Fruit fly (Drosophila melanogaster): ENCODE data around the gene Mcm2.
A peak's percentile ranks its signal among the peaks of the same experiment; 100 is the strongest.

- peak; percentile 87 for TF ChIP-seq Dek (tag; optimal IDR thresholded peaks at IDR 0.05)
- TF ChIP-seq CG13424 (tag; optimal IDR thresholded peaks at IDR 0.05), result peak; percentile 94
- TF ChIP-seq Hr39 (optimal IDR thresholded peaks at IDR 0.05), result no peak
- no peak for TF ChIP-seq ham (GFP tag; IDR thresholded peaks at IDR 0.05)
- no peak for TF ChIP-seq C15 (GFP tag; IDR thresholded peaks at IDR 0.05)
- TF ChIP-seq CG30020 (tag; optimal IDR thresholded peaks at IDR 0.05), result peak; percentile 76
- TF ChIP-seq CG33213 (GFP tag; optimal IDR thresholded peaks at IDR 0.05), result no peak
- TF ChIP-seq CHES-1-like (GFP tag; optimal IDR thresholded peaks at IDR 0.05), result peak; percentile 34
- no peak; the same call in 1 of the 3 replicates for TF ChIP-seq CG2889 (GFP tag; IDR thresholded peaks at IDR 0.05)
- no peak for TF ChIP-seq CG6175 (GFP tag; IDR thresholded peaks at IDR 0.05)
- peak; percentile 49; the same call in 2 of the 3 replicates for TF ChIP-seq CG14050 (GFP tag; IDR thresholded peaks at IDR 0.05)
- peak; percentile 56 for TF ChIP-seq CG4404 (GFP tag; IDR thresholded peaks at IDR 0.05)
- peak; percentile 84 for TF ChIP-seq fd96Cb (tag; optimal IDR thresholded peaks at IDR 0.05)
- TF ChIP-seq CG11247 (GFP tag; IDR thresholded peaks at IDR 0.05), result peak; percentile 50
Observed at dm6 chr3R:8239472-8240301, 25.1 kb upstream of the Mcm2 start.

All from whole organism, embryonic.